Worm (Caenorhabditis elegans) whole organism, L4 larva: ENCODE data around the gene F35E12.2.

Source experiments
- F37D6.2 ChIP-seq: sonication (generic microtip); optimal IDR thresholded peaks from 2 replicates; lab custom pipeline; 2016; ENCODE audit warnings: mild to moderate bottlenecking, missing genetic modification characterization, missing compliant biosample characterization
- F44E2.7 ChIP-seq: fragments of 200-800 bp; sonication (Bioruptor generic); IDR thresholded peaks from 2 replicates; pipeline ENCODE4 v2.1.2; 2022; ENCODE audit warnings: missing genetic modification characterization, missing compliant biosample characterization
- arid-1 ChIP-seq: fragments of 200-800 bp; sonication (Bioruptor generic); conservative IDR thresholded peaks from 2 replicates; pipeline ENCODE4 v1.3.6; 2022; ENCODE audit warnings: missing genetic modification reagents, missing genetic modification characterization, missing compliant biosample characterization
- ceh-62 ChIP-seq: sonication (generic microtip); optimal IDR thresholded peaks from 2 replicates; lab custom pipeline; 2017; ENCODE audit warnings: missing biosample characterization, missing genetic modification characterization
- ceh-82 ChIP-seq: sonication (generic microtip); optimal IDR thresholded peaks from 2 replicates; lab custom pipeline; 2017; ENCODE audit warnings: missing biosample characterization, missing genetic modification characterization
- ces-1 ChIP-seq: fragments of 150-350 bp; sonication (generic microtip); optimal IDR thresholded peaks from 4 replicates; lab custom pipeline; 2014; ENCODE audit warnings: missing biosample characterization, missing genetic modification reagents, missing genetic modification characterization
- daf-12 ChIP-seq: fragments of 150-350 bp; optimal IDR thresholded peaks from 2 replicates; lab custom pipeline; 2014; ENCODE audit warnings: missing biosample characterization, missing genetic modification reagents, missing genetic modification characterization
- daf-16 ChIP-seq, 3 experiments: sonication (generic microtip); optimal IDR thresholded peaks; 2 replicates each; lab custom pipeline; 2016 to 2017; ENCODE audit warnings: missing genetic modification characterization in 3 of 3, missing genetic modification reagents in 3 of 3, mild to moderate bottlenecking in 2 of 3, missing compliant biosample characterization in 2 of 3, missing biosample characterization in 1 of 3, moderate library complexity in 1 of 3
- daf-19 ChIP-seq: fragments of 200-800 bp; sonication (Bioruptor generic); conservative IDR thresholded peaks from 2 replicates; pipeline ENCODE4 v1.3.6; 2022; ENCODE audit warnings: missing genetic modification characterization, missing compliant biosample characterization
- daf-8 ChIP-seq: fragments of 200-800 bp; sonication (Bioruptor generic); IDR thresholded peaks from 2 replicates; pipeline ENCODE4 v1.3.6; 2022; ENCODE audit warnings: missing genetic modification characterization, missing compliant biosample characterization
- dmd-6 ChIP-seq: fragments of 200-800 bp; sonication (Bioruptor generic); IDR thresholded peaks from 2 replicates; pipeline ENCODE4 v1.3.6; 2022; ENCODE audit warnings: missing genetic modification reagents, missing genetic modification characterization, missing compliant biosample characterization
- dpl-1 ChIP-seq: fragments of 150-350 bp; optimal IDR thresholded peaks from 2 replicates; lab custom pipeline; 2014; ENCODE audit warnings: missing biosample characterization, missing genetic modification reagents, missing genetic modification characterization
- duxl-1 ChIP-seq: sonication (generic microtip); optimal IDR thresholded peaks from 2 replicates; lab custom pipeline; 2016; ENCODE audit warnings: mild to moderate bottlenecking, missing genetic modification characterization, moderate library complexity, missing compliant biosample characterization; ENCODE audit not compliant: poor library complexity
- hmg-1.1 ChIP-seq: fragments of 200-800 bp; sonication (Bioruptor generic); IDR thresholded peaks from 2 replicates; pipeline ENCODE4 v1.3.6; 2022; ENCODE audit warnings: missing genetic modification reagents, missing genetic modification characterization, missing compliant biosample characterization
- mep-1 ChIP-seq: fragments of 150-350 bp; sonication (generic microtip); optimal IDR thresholded peaks from 3 replicates; lab custom pipeline; 2014; ENCODE audit warnings: missing biosample characterization, missing genetic modification characterization
- mes-2 ChIP-seq: sonication (generic microtip); optimal IDR thresholded peaks from 2 replicates; lab custom pipeline; 2016; ENCODE audit warnings: missing genotype, mild to moderate bottlenecking, missing genetic modification characterization, missing compliant biosample characterization; ENCODE audit not compliant: poor library complexity, severe bottlenecking
- mxl-2 ChIP-seq: fragments of 200-800 bp; sonication (Bioruptor generic); conservative IDR thresholded peaks from 2 replicates; pipeline ENCODE4 v1.3.6; 2022; ENCODE audit warnings: missing genetic modification reagents, missing genetic modification characterization, missing compliant biosample characterization
- mxl-3 ChIP-seq: fragments of 200-800 bp; sonication (Bioruptor generic); optimal IDR thresholded peaks from 2 replicates; lab custom pipeline; 2018; ENCODE audit warnings: mild to moderate bottlenecking, missing genetic modification characterization, missing compliant biosample characterization
- nhr-10 ChIP-seq: fragments of 150-350 bp; optimal IDR thresholded peaks from 2 replicates; lab custom pipeline; 2014; ENCODE audit warnings: missing biosample characterization, missing genetic modification characterization
- nhr-111 ChIP-seq: fragments of 200-800 bp; sonication (Bioruptor generic); optimal IDR thresholded peaks from 2 replicates; lab custom pipeline; 2018; ENCODE audit warnings: mild to moderate bottlenecking, missing genetic modification characterization, missing compliant biosample characterization
- nhr-25 ChIP-seq: sonication (generic microtip); optimal IDR thresholded peaks from 2 replicates; lab custom pipeline; 2017; ENCODE audit warnings: missing genetic modification characterization, mild to moderate bottlenecking, missing compliant biosample characterization, antibody characterized with exemption, moderate library complexity, borderline replicate concordance; ENCODE audit not compliant: insufficient read depth
- nhr-42 ChIP-seq: fragments of 200-800 bp; sonication (Bioruptor generic); IDR thresholded peaks from 2 replicates; pipeline ENCODE4 v1.3.6; 2022; ENCODE audit warnings: missing genetic modification characterization, missing compliant biosample characterization
- nhr-48 ChIP-seq: sonication (generic microtip); optimal IDR thresholded peaks from 2 replicates; lab custom pipeline; 2016; ENCODE audit warnings: mild to moderate bottlenecking, missing genetic modification characterization, missing compliant biosample characterization
- php-3 ChIP-seq: fragments of 200-800 bp; sonication (Bioruptor generic); IDR thresholded peaks from 2 replicates; pipeline ENCODE4 v1.3.6; 2022; ENCODE audit warnings: missing genetic modification reagents, missing genetic modification characterization, missing compliant biosample characterization
- saeg-2 ChIP-seq: fragments of 200-800 bp; sonication (Bioruptor generic); IDR thresholded peaks from 2 replicates; pipeline ENCODE4 v1.3.6; 2022; ENCODE audit warnings: missing genetic modification reagents, missing genetic modification characterization, missing compliant biosample characterization
- snpc-4 ChIP-seq: fragments of 150-350 bp; optimal IDR thresholded peaks from 2 replicates; lab custom pipeline; 2014; ENCODE audit warnings: missing biosample characterization, missing genetic modification characterization
- spr-3 ChIP-seq: fragments of 200-800 bp; sonication (Bioruptor generic); optimal IDR thresholded peaks from 2 replicates; lab custom pipeline; 2018; ENCODE audit warnings: mild to moderate bottlenecking, missing genetic modification characterization, missing compliant biosample characterization
- tag-97 ChIP-seq: fragments of 200-800 bp; sonication (Bioruptor generic); IDR thresholded peaks from 2 replicates; pipeline ENCODE4 v1.3.6; 2022; ENCODE audit warnings: missing genetic modification characterization, missing compliant biosample characterization
- tra-1 ChIP-seq: fragments of 200-800 bp; sonication (Bioruptor generic); IDR thresholded peaks from 2 replicates; pipeline ENCODE4 v1.3.6; 2022; ENCODE audit warnings: missing genetic modification reagents, missing genetic modification characterization, missing compliant biosample characterization
- unc-130 ChIP-seq: sonication (generic microtip); optimal IDR thresholded peaks from 2 replicates; lab custom pipeline; 2016; ENCODE audit warnings: missing genetic modification reagents, missing genetic modification characterization, missing compliant biosample characterization
- unc-39 ChIP-seq: sonication (generic microtip); optimal IDR thresholded peaks from 2 replicates; lab custom pipeline; 2017; ENCODE audit warnings: missing biosample characterization, missing genetic modification characterization
- zag-1 ChIP-seq: fragments of 150-350 bp; optimal IDR thresholded peaks from 2 replicates; lab custom pipeline; 2014; ENCODE audit warnings: missing biosample characterization, missing genetic modification characterization
- zfp-2 ChIP-seq: sonication (generic microtip); optimal IDR thresholded peaks from 2 replicates; lab custom pipeline; 2016; ENCODE audit warnings: mild to moderate bottlenecking, missing genetic modification characterization, missing compliant biosample characterization
- zip-11 ChIP-seq: fragments of 200-800 bp; sonication (Bioruptor generic); IDR thresholded peaks from 2 replicates; pipeline ENCODE4 v1.3.6; 2022; ENCODE audit warnings: missing genetic modification characterization, missing compliant biosample characterization

Gene F35E12.2

ce11 chrV:13715223-13715686, 9.4 kb downstream of the F35E12.2 start, which contains the start of gene zipt-9 (continued):
- TF ChIP-seq duxl-1 (tag; lab: Kevin White, UChicago) = peak; percentile 31
- TF ChIP-seq tag-97 (GFP tag; lab: Robert Waterston, UW) = no peak
- no peak for TF ChIP-seq zfp-2 (tag; lab: Kevin White, UChicago)
- TF ChIP-seq mep-1 = peak; percentile 81
- no peak for TF ChIP-seq nhr-111 (GFP tag; lab: Kevin White, UChicago)
- no peak for TF ChIP-seq unc-39 (tag; lab: Kevin White, UChicago)
- TF ChIP-seq mxl-3 = peak; percentile 74
- no peak for TF ChIP-seq zag-1 (tag; lab: Kevin White, UChicago)
- no peak for TF ChIP-seq php-3 (GFP tag; lab: Robert Waterston, UW)
- TF ChIP-seq zip-11 (GFP tag; lab: Robert Waterston, UW) = no peak
- no peak for TF ChIP-seq ceh-62 (tag; lab: Kevin White, UChicago)
- peak; percentile 61; the same call in 1 of the 2 replicates for TF ChIP-seq dmd-6
- TF ChIP-seq nhr-42 (GFP tag; lab: Robert Waterston, UW) = no peak
- no peak for TF ChIP-seq snpc-4 (tag; lab: Kevin White, UChicago)
- no peak for TF ChIP-seq daf-8 (GFP tag; lab: Robert Waterston, UW)
- TF ChIP-seq F37D6.2 (tag; lab: Kevin White, UChicago) = peak; percentile 44
- peak; percentile 62; the same call in 1 of the 2 replicates for TF ChIP-seq hmg-1.1 (GFP tag; lab: Robert Waterston, UW)
- TF ChIP-seq daf-16 (GFP tag; optimal IDR thresholded peaks at IDR 0.05; lab: Kevin White, UChicago) = no peak
- TF ChIP-seq daf-16 (tag; optimal IDR thresholded peaks at IDR 0.05; lab: Kevin White, UChicago) = peak; percentile 46

ce11 chrV:13711060-13711459, 13.6 kb downstream of the F35E12.2 start, which contains the start of gene srx-96:
TSS of gene srx-96 (plus strand) at chrV:13711360.
- TF ChIP-seq mep-1 (no peak), daf-12 (tag; lab: Kevin White, UChicago) (no peak), dpl-1 (no peak), zfp-2 (tag; lab: Kevin White, UChicago) (no peak), mxl-2 (GFP tag; lab: Robert Waterston, UW) (no peak), mes-2 (tag; lab: Kevin White, UChicago) (no peak), nhr-48 (tag; lab: Kevin White, UChicago) (no peak)

ce11 chrV:13707295-13707694, 17.4 kb downstream of the F35E12.2 start, which contains the start of gene hlh-34:
TSS of gene hlh-34 (minus strand) at chrV:13707395.
- TF ChIP-seq unc-130 (GFP tag; lab: Kevin White, UChicago) (no peak), nhr-10 (tag; lab: Kevin White, UChicago) (no peak), mes-2 (tag; lab: Kevin White, UChicago) (no peak), tra-1 (GFP tag; lab: Robert Waterston, UW) (no peak), hmg-1.1 (GFP tag; lab: Robert Waterston, UW) (no peak), F44E2.7 (GFP tag; lab: Robert Waterston, UW) (no peak), daf-19 (GFP tag; lab: Robert Waterston, UW) (no peak), saeg-2 (GFP tag; lab: Robert Waterston, UW) (no peak), ces-1 (GFP tag; lab: Kevin White, UChicago) (no peak), spr-3 (no peak)

ce11 chrV:13703960-13704359, 20.7 kb downstream of the F35E12.2 start, which contains the start of gene T01D3.3:
TSS of gene T01D3.3 (plus strand) at chrV:13704271.
- TF ChIP-seq arid-1 (GFP tag; lab: Robert Waterston, UW) (no peak), F37D6.2 (tag; lab: Kevin White, UChicago) (no peak), ceh-82 (tag; lab: Kevin White, UChicago) (no peak), nhr-25 (tag; lab: Kevin White, UChicago) (peak; percentile 63), ceh-62 (tag; lab: Kevin White, UChicago) (no peak)
